Worm (Caenorhabditis elegans) whole organism, young adult: ENCODE data around the gene F48A11.4.

Experiments
- B0336.3 ChIP-seq: fragments of 200-800 bp; sonication (Bioruptor generic); IDR thresholded peaks from 2 replicates; pipeline ENCODE4 v1.3.6; 2022; ENCODE audit warnings: missing genetic modification characterization, missing compliant biosample characterization
- F10E7.11 ChIP-seq: sonication (generic microtip); optimal IDR thresholded peaks from 2 replicates; lab custom pipeline; 2017; ENCODE audit warnings: mild to moderate bottlenecking, missing genetic modification characterization, moderate library complexity, missing compliant biosample characterization
- F39B2.1 ChIP-seq: fragments of 200-800 bp; sonication (Bioruptor generic); IDR thresholded peaks from 2 replicates; pipeline ENCODE4 v1.3.6; 2022; ENCODE audit warnings: missing genetic modification reagents, missing genetic modification characterization, missing compliant biosample characterization
- T26A5.8 ChIP-seq: sonication (generic microtip); optimal IDR thresholded peaks from 2 replicates; lab custom pipeline; 2016; ENCODE audit warnings: missing genetic modification characterization, missing compliant biosample characterization
- Y67H2A.10 ChIP-seq: fragments of 200-800 bp; sonication (Bioruptor generic); conservative IDR thresholded peaks from 2 replicates; pipeline ENCODE4 v1.3.6; 2022; ENCODE audit warnings: missing genetic modification reagents, missing genetic modification characterization, missing compliant biosample characterization
- Y79H2A.3 ChIP-seq: fragments of 200-800 bp; sonication (Bioruptor generic); conservative IDR thresholded peaks from 2 replicates; pipeline ENCODE4 v1.3.6; 2022; ENCODE audit warnings: missing genetic modification reagents, missing genetic modification characterization, missing compliant biosample characterization
- ZK185.1 ChIP-seq: sonication (generic microtip); optimal IDR thresholded peaks from 2 replicates; lab custom pipeline; 2016; ENCODE audit warnings: mild to moderate bottlenecking, missing genetic modification characterization, missing compliant biosample characterization; ENCODE audit not compliant: poor library complexity, severe bottlenecking
- athp-1 ChIP-seq: sonication (generic microtip); optimal IDR thresholded peaks from 2 replicates; lab custom pipeline; 2017; ENCODE audit warnings: mild to moderate bottlenecking, missing genetic modification characterization, missing compliant biosample characterization
- attf-3 ChIP-seq: fragments of 200-800 bp; sonication (Bioruptor generic); conservative IDR thresholded peaks from 2 replicates; pipeline ENCODE4 v1.3.6; 2022; ENCODE audit warnings: missing genetic modification reagents, missing genetic modification characterization, missing compliant biosample characterization
- chd-7 ChIP-seq: sonication (generic microtip); optimal IDR thresholded peaks from 2 replicates; lab custom pipeline; 2016; ENCODE audit warnings: mild to moderate bottlenecking, missing genetic modification characterization, moderate library complexity, missing compliant biosample characterization
- dpff-1 ChIP-seq: sonication (generic microtip); optimal IDR thresholded peaks from 2 replicates; lab custom pipeline; 2017; ENCODE audit warnings: mild to moderate bottlenecking, missing genetic modification characterization, missing compliant biosample characterization
- egl-44 ChIP-seq: fragments of 200-800 bp; sonication (Bioruptor generic); IDR thresholded peaks from 2 replicates; pipeline ENCODE4 v1.3.6; 2022; ENCODE audit warnings: missing genetic modification reagents, missing genetic modification characterization, missing compliant biosample characterization
- gei-17 ChIP-seq: fragments of 200-800 bp; sonication (Bioruptor generic); optimal IDR thresholded peaks from 2 replicates; lab custom pipeline; 2018; ENCODE audit warnings: mild to moderate bottlenecking, missing genetic modification characterization, missing compliant biosample characterization
- him-1 ChIP-seq: sonication (generic microtip); optimal IDR thresholded peaks from 2 replicates; lab custom pipeline; 2016; ENCODE audit warnings: missing genotype, missing genetic modification reagents, missing genetic modification characterization, missing compliant biosample characterization
- hmg-1.2 ChIP-seq: fragments of 200-800 bp; sonication (Bioruptor generic); IDR thresholded peaks from 2 replicates; pipeline ENCODE4 v1.3.6; 2022; ENCODE audit warnings: missing genetic modification reagents, missing genetic modification characterization, missing compliant biosample characterization
- lag-1 ChIP-seq: fragments of 200-800 bp; sonication (Bioruptor generic); IDR thresholded peaks from 2 replicates; pipeline ENCODE4 v1.3.6; 2022; ENCODE audit warnings: missing genetic modification reagents, missing genetic modification characterization, missing compliant biosample characterization
- madf-10 ChIP-seq: sonication (generic microtip); optimal IDR thresholded peaks from 2 replicates; lab custom pipeline; 2016; ENCODE audit warnings: mild to moderate bottlenecking, missing genetic modification characterization, missing compliant biosample characterization
- mel-28 ChIP-seq: sonication (generic microtip); optimal IDR thresholded peaks from 2 replicates; lab custom pipeline; 2016; ENCODE audit warnings: borderline replicate concordance, mild to moderate bottlenecking, missing genetic modification characterization, missing compliant biosample characterization
- nfya-1 ChIP-seq: sonication (generic microtip); optimal IDR thresholded peaks from 2 replicates; lab custom pipeline; 2017; ENCODE audit warnings: antibody characterized with exemption, missing compliant biosample characterization, missing genetic modification characterization, borderline replicate concordance; ENCODE audit not compliant: insufficient read depth
- nfya-2 ChIP-seq: fragments of 200-800 bp; sonication (Bioruptor generic); IDR thresholded peaks from 2 replicates; pipeline ENCODE4 v1.3.6; 2022; ENCODE audit warnings: missing genetic modification reagents, missing genetic modification characterization, missing compliant biosample characterization
- pha-4 ChIP-seq: fragments of 150-350 bp; sonication (generic microtip); optimal IDR thresholded peaks from 2 replicates; lab custom pipeline; 2014; ENCODE audit warnings: missing biosample characterization, missing genetic modification reagents, missing genetic modification characterization
- rcor-1 ChIP-seq: fragments of 200-800 bp; sonication (Bioruptor generic); IDR thresholded peaks from 2 replicates; pipeline ENCODE4 v1.3.6; 2022; ENCODE audit warnings: missing genetic modification reagents, missing genetic modification characterization, missing compliant biosample characterization
- ztf-28 ChIP-seq: fragments of 200-800 bp; sonication (Bioruptor generic); IDR thresholded peaks from 2 replicates; pipeline ENCODE4 v1.3.6; 2022; ENCODE audit warnings: missing genetic modification reagents, missing genetic modification characterization, missing compliant biosample characterization
- ztf-6 ChIP-seq: fragments of 200-800 bp; sonication (Bioruptor generic); IDR thresholded peaks from 2 replicates; pipeline ENCODE4 v1.3.6; 2022; ENCODE audit warnings: missing genetic modification reagents, missing genetic modification characterization, missing compliant biosample characterization

F48A11.4 gene

DNA sequence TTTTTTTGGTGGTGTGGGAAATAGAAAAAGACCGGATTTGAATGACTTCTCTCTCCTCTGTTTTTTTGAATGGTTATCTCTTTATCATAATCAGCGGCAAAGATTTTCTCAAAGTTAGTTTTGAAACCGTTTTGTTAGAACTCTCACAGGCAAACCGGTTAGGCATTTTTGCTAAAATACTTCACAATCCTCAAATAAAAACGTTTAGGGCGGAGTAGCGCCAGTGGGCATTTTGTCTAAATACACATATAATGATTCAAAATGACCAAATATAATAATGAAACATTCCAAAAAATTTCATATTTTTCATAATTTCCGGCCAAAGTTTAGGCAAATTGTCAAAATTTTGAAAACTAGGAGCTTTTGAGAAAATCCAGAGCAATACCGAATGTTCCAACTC, 40.6 kb downstream of the F48A11.4 start, which contains the start of gene T01D1.3 (continued):
- TF ChIP-seq mel-28 (no peak), chd-7 (no peak)

DNA sequence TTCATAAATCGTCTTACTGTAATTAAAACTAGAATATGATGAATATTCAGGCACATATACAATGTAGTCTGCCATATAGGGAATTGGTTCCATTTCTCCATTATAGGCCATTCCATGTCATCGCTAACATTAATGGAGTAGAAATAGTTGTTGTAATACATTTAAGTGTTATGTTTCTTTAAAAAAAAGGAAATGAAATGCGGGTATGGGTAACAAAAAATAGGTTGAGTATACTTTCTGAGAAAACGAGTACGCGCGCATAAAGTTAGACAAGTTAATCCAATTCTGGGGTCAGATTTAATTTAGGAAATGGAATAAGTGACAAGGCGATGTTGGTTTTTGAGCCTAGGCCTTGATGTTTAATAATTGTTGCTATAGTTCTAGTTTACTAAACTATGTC, 42.7 kb downstream of the F48A11.4 start, which contains the start of gene T01D1.7:
Gene T01D1.7 (minus strand): TSS at position 101 of the 400 bp plus-strand sequence.
- TF ChIP-seq hmg-1.2 (no peak), egl-44 (GFP tag; lab: Robert Waterston, UW) (no peak), attf-3 (GFP tag; lab: Robert Waterston, UW) (no peak), gei-17 (GFP tag; lab: Kevin White, UChicago) (no peak), F39B2.1 (GFP tag; lab: Robert Waterston, UW) (no peak), B0336.3 (no peak), F10E7.11 (tag; lab: Kevin White, UChicago) (no peak), Y79H2A.3 (no peak), ZK185.1 (tag; lab: Kevin White, UChicago) (no peak), athp-1 (no peak), lag-1 (GFP tag; lab: Robert Waterston, UW) (no peak), pha-4 (tag; lab: Kevin White, UChicago) (no peak), rcor-1 (GFP tag; lab: Robert Waterston, UW) (no peak)

DNA sequence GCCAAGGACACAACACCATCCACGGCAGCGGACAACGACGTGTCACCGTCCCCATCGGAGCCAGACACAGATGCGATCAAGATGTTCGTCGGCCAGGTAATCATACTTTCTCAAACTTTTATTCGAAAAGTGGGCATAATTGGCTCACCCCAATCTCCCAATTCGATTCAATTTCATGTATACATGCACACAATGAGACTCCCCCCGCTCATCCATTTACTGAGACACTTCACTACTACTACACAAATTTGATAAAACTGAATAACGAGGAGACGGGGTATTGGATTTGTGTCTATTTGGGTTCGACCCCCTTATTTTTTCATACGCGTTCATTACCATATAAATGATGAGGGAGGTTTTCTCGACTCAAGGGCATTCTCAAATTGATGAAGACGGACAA, 53.2 kb downstream of the F48A11.4 start:
- TF ChIP-seq T26A5.8 (no peak), ztf-28 (GFP tag; lab: Robert Waterston, UW) (no peak), nfya-2 (GFP tag; lab: Robert Waterston, UW) (no peak), dpff-1 (tag; lab: Kevin White, UChicago) (no peak), him-1 (tag; lab: Kevin White, UChicago) (no peak), madf-10 (no peak), ztf-6 (GFP tag; lab: Robert Waterston, UW) (no peak), nfya-1 (no peak), B0336.3 (no peak), Y67H2A.10 (no peak)
